Fruit fly (Drosophila melanogaster) whole organism: ENCODE measurements around the gene crp.

Experiments used
- CG8478 ChIP-seq: fragments of >200 bp; optimal IDR thresholded peaks from 2 replicates; lab custom pipeline; 2018; ENCODE audit warnings: inconsistent platforms
- Dll ChIP-seq: fragments of >200 bp; optimal IDR thresholded peaks from 2 replicates; lab custom pipeline; 2017
- pan ChIP-seq: fragments of >200 bp; optimal IDR thresholded peaks from 2 replicates; lab custom pipeline; 2017
- psq ChIP-seq: fragments of >200 bp; optimal IDR thresholded peaks from 2 replicates; lab custom pipeline; 2017
- usp ChIP-seq: fragments of >200 bp; optimal IDR thresholded peaks from 2 replicates; lab custom pipeline; 2017; ENCODE audit warnings: missing biosample characterization, missing genetic modification characterization, mixed read lengths

dm6 chr2L:16284306-16285299 lies 2.9 kb downstream of the crp start:
- TF ChIP-seq usp (GFP tag; lab: Kevin White, UChicago) (no peak), Dll (lab: Kevin White, UChicago) (peak; percentile 76), pan (lab: Kevin White, UChicago) (no peak), CG8478 (lab: Kevin White, UChicago) (peak; percentile 58), psq (lab: Kevin White, UChicago) (no peak)
